Worm (Caenorhabditis elegans) whole organism, L4 larva: Measurements from ENCODE around the gene sdz-26.

Experiments
- D1046.2 ChIP-seq: fragments of 200-800 bp; sonication (Bioruptor generic); IDR thresholded peaks from 2 replicates; pipeline ENCODE4 v1.3.6; 2022; ENCODE audit warnings: missing genetic modification characterization, missing compliant biosample characterization
- F10B5.3 ChIP-seq: sonication (generic microtip); optimal IDR thresholded peaks from 2 replicates; lab custom pipeline; 2016; ENCODE audit warnings: mild to moderate bottlenecking, missing genetic modification characterization, missing compliant biosample characterization
- F49E8.2 ChIP-seq: sonication (generic microtip); optimal IDR thresholded peaks from 2 replicates; lab custom pipeline; 2016; ENCODE audit warnings: missing compliant biosample characterization, mild to moderate bottlenecking, missing genetic modification characterization, borderline replicate concordance
- T20F7.1 ChIP-seq: fragments of 200-800 bp; sonication (Bioruptor generic); optimal IDR thresholded peaks from 2 replicates; lab custom pipeline; 2018; ENCODE audit warnings: mild to moderate bottlenecking, missing genetic modification characterization, missing compliant biosample characterization
- T26A8.4 ChIP-seq: fragments of 200-800 bp; sonication (Bioruptor generic); IDR thresholded peaks from 2 replicates; pipeline ENCODE4 v1.3.6; 2022; ENCODE audit warnings: missing genetic modification characterization, missing compliant biosample characterization
- Y5F2A.4 ChIP-seq: fragments of 200-800 bp; sonication (Bioruptor generic); optimal IDR thresholded peaks from 2 replicates; lab custom pipeline; 2018; ENCODE audit warnings: mild to moderate bottlenecking, missing genetic modification characterization, missing compliant biosample characterization
- aha-1 ChIP-seq: fragments of 150-350 bp; peaks from one replicate; lab custom pipeline; 2014; ENCODE audit warnings: missing biosample characterization, missing genetic modification characterization
- arid-1 ChIP-seq: fragments of 200-800 bp; sonication (Bioruptor generic); conservative IDR thresholded peaks from 2 replicates; pipeline ENCODE4 v1.3.6; 2022; ENCODE audit warnings: missing genetic modification reagents, missing genetic modification characterization, missing compliant biosample characterization
- ceh-20 ChIP-seq: fragments of 200-800 bp; sonication (Bioruptor generic); IDR thresholded peaks from 2 replicates; pipeline ENCODE4 v1.3.6; 2022; ENCODE audit warnings: missing genetic modification reagents, missing genetic modification characterization, missing compliant biosample characterization
- ceh-62 ChIP-seq: sonication (generic microtip); optimal IDR thresholded peaks from 2 replicates; lab custom pipeline; 2017; ENCODE audit warnings: missing biosample characterization, missing genetic modification characterization
- ceh-82 ChIP-seq: sonication (generic microtip); optimal IDR thresholded peaks from 2 replicates; lab custom pipeline; 2017; ENCODE audit warnings: missing biosample characterization, missing genetic modification characterization
- daf-16 ChIP-seq, 3 experiments: sonication (generic microtip); optimal IDR thresholded peaks; 2 replicates each; lab custom pipeline; 2016 to 2017; ENCODE audit warnings: missing genetic modification characterization in 3 of 3, missing genetic modification reagents in 3 of 3, mild to moderate bottlenecking in 2 of 3, missing compliant biosample characterization in 2 of 3, missing biosample characterization in 1 of 3, moderate library complexity in 1 of 3
- dmd-8 ChIP-seq: fragments of 200-800 bp; sonication (Bioruptor generic); IDR thresholded peaks from 2 replicates; pipeline ENCODE4 v1.3.6; 2022; ENCODE audit warnings: missing genetic modification characterization, missing compliant biosample characterization
- duxl-1 ChIP-seq: sonication (generic microtip); optimal IDR thresholded peaks from 2 replicates; lab custom pipeline; 2016; ENCODE audit warnings: mild to moderate bottlenecking, missing genetic modification characterization, moderate library complexity, missing compliant biosample characterization; ENCODE audit not compliant: poor library complexity
- dve-1 ChIP-seq: sonication (generic microtip); optimal IDR thresholded peaks from 2 replicates; lab custom pipeline; 2017; ENCODE audit warnings: antibody characterized with exemption, mild to moderate bottlenecking, missing genetic modification characterization, missing compliant biosample characterization; ENCODE audit not compliant: insufficient read depth
- egl-27 ChIP-seq: sonication (generic microtip); optimal IDR thresholded peaks from 3 replicates; lab custom pipeline; 2017; ENCODE audit warnings: missing biosample characterization, missing genetic modification reagents, missing genetic modification characterization
- fos-1 ChIP-seq: fragments of 150-350 bp; optimal IDR thresholded peaks from 2 replicates; lab custom pipeline; 2014; ENCODE audit warnings: missing biosample characterization, missing genetic modification characterization
- hif-1 ChIP-seq, 2 experiments: sonication (generic microtip); optimal IDR thresholded peaks; 2 replicates each; lab custom pipeline; 2016 to 2017; ENCODE audit warnings: missing compliant biosample characterization in 2 of 2, missing genetic modification characterization in 2 of 2, missing genetic modification reagents in 2 of 2, missing genotype in 2 of 2, mild to moderate bottlenecking in 1 of 2
- hlh-11 ChIP-seq: fragments of 200-800 bp; sonication (Bioruptor generic); optimal IDR thresholded peaks from 2 replicates; lab custom pipeline; 2018; ENCODE audit warnings: mild to moderate bottlenecking, missing genetic modification characterization, missing compliant biosample characterization
- hlh-30 ChIP-seq: sonication (generic microtip); optimal IDR thresholded peaks from 2 replicates; lab custom pipeline; 2017; ENCODE audit warnings: antibody characterized with exemption, mild to moderate bottlenecking, missing genetic modification characterization, missing compliant biosample characterization; ENCODE audit not compliant: insufficient read depth
- lin-1 ChIP-seq: fragments of 200-800 bp; sonication (Bioruptor generic); IDR thresholded peaks from 2 replicates; pipeline ENCODE4 v1.3.6; 2022; ENCODE audit warnings: missing genetic modification reagents, missing genetic modification characterization, missing compliant biosample characterization
- lin-13 ChIP-seq: fragments of 150-350 bp; optimal IDR thresholded peaks from 2 replicates; lab custom pipeline; 2014; ENCODE audit warnings: missing biosample characterization, missing genetic modification reagents, missing genetic modification characterization
- lin-15B ChIP-seq: fragments of 150-350 bp; sonication (generic microtip); optimal IDR thresholded peaks from 3 replicates; lab custom pipeline; 2014; ENCODE audit warnings: missing biosample characterization, missing genetic modification characterization
- lsy-2 ChIP-seq, 2 experiments: fragments of 150-350 bp in 1 of 2; sonication (generic microtip) in 1 of 2; optimal IDR thresholded peaks; 2 replicates each; lab custom pipeline; 2014 to 2017; ENCODE audit warnings: missing biosample characterization in 2 of 2, missing genetic modification characterization in 2 of 2
- mdl-1 ChIP-seq, 2 experiments: fragments of 150-350 bp in 1 of 2; sonication (generic microtip) in 1 of 2; optimal IDR thresholded peaks; 2 replicates each; lab custom pipeline; 2014 to 2017; ENCODE audit warnings: missing biosample characterization in 2 of 2, missing genetic modification characterization in 2 of 2
- nhr-10 ChIP-seq: fragments of 150-350 bp; optimal IDR thresholded peaks from 2 replicates; lab custom pipeline; 2014; ENCODE audit warnings: missing biosample characterization, missing genetic modification characterization
- nhr-102 ChIP-seq: sonication (generic microtip); optimal IDR thresholded peaks from 2 replicates; lab custom pipeline; 2016; ENCODE audit warnings: mild to moderate bottlenecking, missing genetic modification characterization, moderate library complexity, missing compliant biosample characterization
- nhr-25 ChIP-seq: sonication (generic microtip); optimal IDR thresholded peaks from 2 replicates; lab custom pipeline; 2017; ENCODE audit warnings: missing genetic modification characterization, mild to moderate bottlenecking, missing compliant biosample characterization, antibody characterized with exemption, moderate library complexity, borderline replicate concordance; ENCODE audit not compliant: insufficient read depth
- nhr-41 ChIP-seq: fragments of 200-800 bp; sonication (Bioruptor generic); IDR thresholded peaks from 2 replicates; pipeline ENCODE4 v1.3.6; 2022; ENCODE audit warnings: missing genetic modification reagents, missing genetic modification characterization, missing compliant biosample characterization
- nhr-6 ChIP-seq: fragments of 150-350 bp; optimal IDR thresholded peaks from 2 replicates; lab custom pipeline; 2014; ENCODE audit warnings: missing biosample characterization, missing genetic modification characterization
- nhr-76 ChIP-seq: fragments of 150-350 bp; optimal IDR thresholded peaks from 2 replicates; lab custom pipeline; 2014; ENCODE audit warnings: missing biosample characterization, missing genetic modification characterization
- pha-4 ChIP-seq, 2 experiments: fragments of 150-350 bp in 1 of 2; fragments of 200-800 bp in 1 of 2; sonication (Bioruptor generic) in 1 of 2; IDR thresholded peaks in 1 of 2; optimal IDR thresholded peaks in 1 of 2; 2 replicates each; pipeline versions ENCODE4 v1.3.6 to Lab custom; 2014 to 2022; ENCODE audit warnings: missing genetic modification characterization in 2 of 2, missing genetic modification reagents in 2 of 2, missing biosample characterization in 1 of 2, missing compliant biosample characterization in 1 of 2
- pqm-1 ChIP-seq: sonication (generic microtip); optimal IDR thresholded peaks from 2 replicates; lab custom pipeline; 2017; ENCODE audit warnings: missing biosample characterization, missing genetic modification characterization
- saeg-2 ChIP-seq: fragments of 200-800 bp; sonication (Bioruptor generic); IDR thresholded peaks from 2 replicates; pipeline ENCODE4 v1.3.6; 2022; ENCODE audit warnings: missing genetic modification reagents, missing genetic modification characterization, missing compliant biosample characterization
- spr-3 ChIP-seq: fragments of 200-800 bp; sonication (Bioruptor generic); optimal IDR thresholded peaks from 2 replicates; lab custom pipeline; 2018; ENCODE audit warnings: mild to moderate bottlenecking, missing genetic modification characterization, missing compliant biosample characterization
- tra-1 ChIP-seq: fragments of 200-800 bp; sonication (Bioruptor generic); IDR thresholded peaks from 2 replicates; pipeline ENCODE4 v1.3.6; 2022; ENCODE audit warnings: missing genetic modification reagents, missing genetic modification characterization, missing compliant biosample characterization
- unc-130 ChIP-seq: sonication (generic microtip); optimal IDR thresholded peaks from 2 replicates; lab custom pipeline; 2016; ENCODE audit warnings: missing genetic modification reagents, missing genetic modification characterization, missing compliant biosample characterization
- unc-39 ChIP-seq: sonication (generic microtip); optimal IDR thresholded peaks from 2 replicates; lab custom pipeline; 2017; ENCODE audit warnings: missing biosample characterization, missing genetic modification characterization
- unc-62 ChIP-seq, 3 experiments: fragments of 150-350 bp in 1 of 3; sonication (generic microtip); optimal IDR thresholded peaks in 2 of 3; peaks in 1 of 3; 1 replicate in 1 of 3; 2 replicates in 2 of 3; lab custom pipeline; 2014 to 2017; ENCODE audit warnings: missing biosample characterization in 3 of 3, missing genetic modification characterization in 3 of 3, missing genetic modification reagents in 3 of 3, missing genotype in 1 of 3
- zfp-2 ChIP-seq: sonication (generic microtip); optimal IDR thresholded peaks from 2 replicates; lab custom pipeline; 2016; ENCODE audit warnings: mild to moderate bottlenecking, missing genetic modification characterization, missing compliant biosample characterization

sdz-26 gene

ce11 chrII:14404741-14405488 is 23.4 kb downstream of the sdz-26 start (continued):
- TF ChIP-seq dmd-8 (GFP tag; lab: Robert Waterston, UW) = no peak

- TF ChIP-seq lin-13 (GFP tag; lab: Kevin White, UChicago) = peak; percentile 6
- 0 out of 2 replicates have a peak, but pooled peaks have one; percentile 1 for TF ChIP-seq ceh-20 (GFP tag; lab: Robert Waterston, UW)
- TF ChIP-seq aha-1 (tag; lab: Kevin White, UChicago) = peak; percentile 38
- no peak for TF ChIP-seq lin-1 (GFP tag; lab: Robert Waterston, UW)
- TF ChIP-seq F10B5.3 (tag; lab: Kevin White, UChicago) = peak; percentile 10
- no peak for TF ChIP-seq daf-16 (GFP tag; optimal IDR thresholded peaks at IDR 0.05; lab: Kevin White, UChicago)
- peak; percentile 12 for TF ChIP-seq daf-16 (tag; optimal IDR thresholded peaks at IDR 0.05; lab: Kevin White, UChicago)
- no peak for TF ChIP-seq nhr-102 (tag; lab: Kevin White, UChicago)
These were observed 24.0 kb downstream of the sdz-26 start for ce11 chrII:14405489-14406059.

- no peak for TF ChIP-seq ceh-62 (tag; lab: Kevin White, UChicago)
- no peak; the same call in 1 of the 2 replicates for TF ChIP-seq pha-4 (GFP tag; IDR thresholded peaks at IDR 0.05; lab: Robert Waterston, UW)
- TF ChIP-seq pha-4 (tag; optimal IDR thresholded peaks at IDR 0.05; lab: Kevin White, UChicago) = peak; percentile 83
- TF ChIP-seq tra-1 (GFP tag; lab: Robert Waterston, UW) = no peak
- no peak for TF ChIP-seq nhr-25
- TF ChIP-seq duxl-1 (tag; lab: Kevin White, UChicago) = peak; percentile 7
- TF ChIP-seq F49E8.2 = no peak
- TF ChIP-seq zfp-2 (tag; lab: Kevin White, UChicago) = no peak
- TF ChIP-seq nhr-10 = no peak
- no peak for TF ChIP-seq nhr-41 (GFP tag; lab: Robert Waterston, UW)
- no peak for TF ChIP-seq unc-39 (tag; lab: Kevin White, UChicago)
- TF ChIP-seq Y5F2A.4 (GFP tag; lab: Kevin White, UChicago) = no peak
- TF ChIP-seq arid-1 = no peak
- no peak for TF ChIP-seq mdl-1 (tag; optimal IDR thresholded peaks at IDR 0.05; lab: Kevin White, UChicago)
- no peak for TF ChIP-seq fos-1 (tag; lab: Kevin White, UChicago)
- TF ChIP-seq hif-1 (tag; optimal IDR thresholded peaks at IDR 0.05; lab: Kevin White, UChicago) = no peak
- no peak for TF ChIP-seq unc-130 (GFP tag; lab: Kevin White, UChicago)
- TF ChIP-seq dve-1 (tag; lab: Kevin White, UChicago) = no peak
- TF ChIP-seq aha-1 (tag; lab: Kevin White, UChicago) = peak; percentile 88
- peak in 1 of 2 experiments; percentile 11 for TF ChIP-seq lsy-2 (tag; optimal IDR thresholded peaks at IDR 0.05; lab: Kevin White, UChicago)
- no peak for TF ChIP-seq pqm-1
- TF ChIP-seq hlh-11 = no peak
- TF ChIP-seq nhr-6 (tag; lab: Kevin White, UChicago) = no peak
- no peak for TF ChIP-seq saeg-2
- TF ChIP-seq T26A8.4 (GFP tag; lab: Robert Waterston, UW) = peak; percentile 66
- no peak for TF ChIP-seq ceh-82
- TF ChIP-seq spr-3 (GFP tag; lab: Kevin White, UChicago) = no peak
- TF ChIP-seq egl-27 = no peak
- no peak for TF ChIP-seq nhr-76 (tag; lab: Kevin White, UChicago)
- TF ChIP-seq daf-16 (GFP tag; optimal IDR thresholded peaks at IDR 0.05; lab: Kevin White, UChicago) = no peak
- no peak for TF ChIP-seq daf-16 (tag; optimal IDR thresholded peaks at IDR 0.05; lab: Kevin White, UChicago)
- TF ChIP-seq dmd-8 (GFP tag; lab: Robert Waterston, UW) = no peak
- TF ChIP-seq T20F7.1 (GFP tag; lab: Kevin White, UChicago) = no peak
- peak in 1 of 2 experiments; percentile 61 for TF ChIP-seq unc-62 (GFP tag; optimal IDR thresholded peaks at IDR 0.05 in 1 of 2; lab: Kevin White, UChicago)
- no peak for TF ChIP-seq unc-62 (tag; optimal IDR thresholded peaks at IDR 0.05; lab: Kevin White, UChicago)
- no peak for TF ChIP-seq D1046.2
- no peak for TF ChIP-seq lin-15B (tag; lab: Kevin White, UChicago)
- no peak for TF ChIP-seq hlh-30 (tag; lab: Kevin White, UChicago)
These were observed 24.8 kb downstream of the sdz-26 start for ce11 chrII:14406117-14406935.
